Worm (Caenorhabditis elegans): ENCODE data around the gene T20D4.10.

T20D4.10 gene

ce11 chrV:3391005-3391404 lies 9.0 kb upstream of the T20D4.10 start:
- TF ChIP-seq nfyb-1 (GFP tag; IDR thresholded peaks at IDR 0.05): 0 out of 2 replicates have a peak, but pooled peaks have one; percentile 47
- no peak for TF ChIP-seq nfya-1 (tag; optimal IDR thresholded peaks at IDR 0.05; ENCODE audit: borderline replicate concordance, insufficient read depth)
- no peak for TF ChIP-seq hlh-12 (tag; optimal IDR thresholded peaks at IDR 0.05)
- peak; percentile 27 for TF ChIP-seq ceh-27 (GFP tag; optimal IDR thresholded peaks at IDR 0.05)
- TF ChIP-seq mes-4 (tag; optimal IDR thresholded peaks at IDR 0.05): no peak
- TF ChIP-seq somi-1 (GFP tag; optimal IDR thresholded peaks at IDR 0.05): peak; percentile 78
- TF ChIP-seq madf-3 (GFP tag; IDR thresholded peaks at IDR 0.05): no peak
- TF ChIP-seq lin-35 (GFP tag; optimal IDR thresholded peaks at IDR 0.05): peak in 1 of 3 experiments; percentile 72
- no peak for TF ChIP-seq B0261.1 (tag; optimal IDR thresholded peaks at IDR 0.05)
- TF ChIP-seq pbrm-1 (GFP tag; IDR thresholded peaks at IDR 0.05): no peak
- TF ChIP-seq nhr-80 (tag; optimal IDR thresholded peaks at IDR 0.05): peak; percentile 75
- TF ChIP-seq K11D2.4 (GFP tag; IDR thresholded peaks at IDR 0.05): 0 out of 2 replicates have a peak, but pooled peaks have one; percentile 66
- peak; percentile 58; the same call in 1 of the 2 replicates for TF ChIP-seq hmg-1.2 (GFP tag; IDR thresholded peaks at IDR 0.05)
- TF ChIP-seq unc-62 (GFP tag; optimal IDR thresholded peaks at IDR 0.05): no peak
- TF ChIP-seq lir-1 (GFP tag; conservative IDR thresholded peaks at IDR 0.05): no peak
- TF ChIP-seq nhr-90 (tag; optimal IDR thresholded peaks at IDR 0.05): no peak
- no peak for TF ChIP-seq F49E8.2 (tag; optimal IDR thresholded peaks at IDR 0.05; ENCODE audit: insufficient read depth)
- no peak for TF ChIP-seq mel-28 (tag; optimal IDR thresholded peaks at IDR 0.05; ENCODE audit: borderline replicate concordance)
- TF ChIP-seq dox-1 (GFP tag; IDR thresholded peaks at IDR 0.05): no peak
- no peak for TF ChIP-seq let-526 (GFP tag; IDR thresholded peaks at IDR 0.05)
- no peak for TF ChIP-seq snpc-3.4 (tag; optimal IDR thresholded peaks at IDR 0.05)
- TF ChIP-seq cebp-1 (GFP tag; IDR thresholded peaks at IDR 0.05): no peak
- TF ChIP-seq cebp-1 (tag; optimal IDR thresholded peaks at IDR 0.05): no peak
- TF ChIP-seq attf-3 (GFP tag; conservative IDR thresholded peaks at IDR 0.05): no peak
- no peak for TF ChIP-seq sea-2 (GFP tag; IDR thresholded peaks at IDR 0.05)
- TF ChIP-seq egrh-3 (GFP tag; IDR thresholded peaks at IDR 0.05): no peak
- TF ChIP-seq Y53G8AR.9 (GFP tag; conservative IDR thresholded peaks at IDR 0.05): no peak
- TF ChIP-seq C06A6.2 (GFP tag; conservative IDR thresholded peaks at IDR 0.05): peak; percentile 44; the same call in 1 of the 2 replicates
- TF ChIP-seq hsf-1 (GFP tag; IDR thresholded peaks at IDR 0.05): no peak
- peak; percentile 12 for TF ChIP-seq tbp1 (GFP tag; optimal IDR thresholded peaks at IDR 0.05)
- no peak for TF ChIP-seq lsl-1 (GFP tag; optimal IDR thresholded peaks at IDR 0.05)
- TF ChIP-seq lsy-27 (tag; optimal IDR thresholded peaks at IDR 0.05; ENCODE audit: borderline replicate concordance, insufficient read depth): no peak
- TF ChIP-seq snpc-4 (GFP tag; optimal IDR thresholded peaks at IDR 0.05): no peak
- peak in 1 of 4 experiments; percentile 36 for TF ChIP-seq snpc-4 (tag; optimal IDR thresholded peaks at IDR 0.05)
- no peak for TF ChIP-seq madf-8 (GFP tag; conservative IDR thresholded peaks at IDR 0.05)
- TF ChIP-seq mcd-1 (GFP tag; IDR thresholded peaks at IDR 0.05): peak; percentile 37; the same call in 1 of the 2 replicates
- TF ChIP-seq fkh-3 (tag; optimal IDR thresholded peaks at IDR 0.05): no peak
- TF ChIP-seq tlf-1 (GFP tag; optimal IDR thresholded peaks at IDR 0.05): no peak
- peak; percentile 54 for TF ChIP-seq attf-5 (GFP tag; optimal IDR thresholded peaks at IDR 0.05)
- TF ChIP-seq Y67H2A.10 (GFP tag; conservative IDR thresholded peaks at IDR 0.05): no peak
- no peak for TF ChIP-seq C17E4.6 (GFP tag; IDR thresholded peaks at IDR 0.05)
- no peak for TF ChIP-seq nfya-2 (GFP tag; IDR thresholded peaks at IDR 0.05)
- no peak for TF ChIP-seq attf-6 (GFP tag; IDR thresholded peaks at IDR 0.05)
- TF ChIP-seq atf-7 (tag; optimal IDR thresholded peaks at IDR 0.05): peak; percentile 16
- TF ChIP-seq ztf-26 (tag; optimal IDR thresholded peaks at IDR 0.05): peak; percentile 53
